Worm (Caenorhabditis elegans) whole organism, young adult: ENCODE measurements around the gene F14H3.14.

Source experiments
- F37B4.10 ChIP-seq: fragments of 200-800 bp; sonication (Bioruptor generic); IDR thresholded peaks from 2 replicates; pipeline ENCODE4 v1.3.6; 2022; ENCODE audit warnings: missing genetic modification characterization, missing compliant biosample characterization
- F57A8.1 ChIP-seq: fragments of 200-800 bp; sonication (Bioruptor generic); optimal IDR thresholded peaks from 2 replicates; lab custom pipeline; 2018; ENCODE audit warnings: mild to moderate bottlenecking, missing genetic modification characterization, moderate library complexity, missing compliant biosample characterization
- athp-1 ChIP-seq: sonication (generic microtip); optimal IDR thresholded peaks from 2 replicates; lab custom pipeline; 2017; ENCODE audit warnings: mild to moderate bottlenecking, missing genetic modification characterization, missing compliant biosample characterization
- cebp-2 ChIP-seq: fragments of 200-800 bp; sonication (Bioruptor generic); IDR thresholded peaks from 2 replicates; pipeline ENCODE4 v1.3.6; 2022; ENCODE audit warnings: missing genetic modification characterization, missing compliant biosample characterization
- mxl-1 ChIP-seq: sonication (generic microtip); optimal IDR thresholded peaks from 2 replicates; lab custom pipeline; 2016; ENCODE audit warnings: missing genetic modification characterization, missing compliant biosample characterization

DNA sequence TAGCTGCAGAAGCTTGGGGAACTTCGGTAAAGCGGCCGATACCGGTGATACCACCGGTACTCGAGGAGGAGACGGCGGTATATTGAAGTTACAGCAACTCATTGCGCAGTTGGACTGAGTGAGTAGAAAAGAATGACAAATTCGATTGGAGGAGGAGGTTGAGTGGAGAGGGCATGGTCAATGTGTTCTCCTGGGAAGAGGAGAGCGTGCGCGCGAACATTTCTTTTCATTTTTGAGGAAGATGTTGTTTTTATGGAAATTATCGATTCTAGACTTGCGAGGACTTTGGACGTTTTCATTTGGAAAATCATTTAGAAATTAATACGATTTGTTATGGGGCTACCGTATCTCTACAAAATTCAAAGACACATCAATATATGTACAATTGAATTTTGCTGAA is 33.5 kb downstream of the F14H3.14 start:
- TF ChIP-seq F37B4.10 (GFP tag; lab: Robert Waterston, UW) (no peak), mxl-1 (no peak), cebp-2 (GFP tag; lab: Robert Waterston, UW) (no peak), F57A8.1 (GFP tag; lab: Kevin White, UChicago) (no peak), athp-1 (tag; lab: Kevin White, UChicago) (no peak)
